Worm (Caenorhabditis elegans): ENCODE results near the gene fbxa-90.
"Not testable (repeated sequence)": the region's sequence is repeated elsewhere in the genome, so short reads cannot be mapped to it uniquely, and the experiment has no call there.

The fbxa-90 gene

DNA sequence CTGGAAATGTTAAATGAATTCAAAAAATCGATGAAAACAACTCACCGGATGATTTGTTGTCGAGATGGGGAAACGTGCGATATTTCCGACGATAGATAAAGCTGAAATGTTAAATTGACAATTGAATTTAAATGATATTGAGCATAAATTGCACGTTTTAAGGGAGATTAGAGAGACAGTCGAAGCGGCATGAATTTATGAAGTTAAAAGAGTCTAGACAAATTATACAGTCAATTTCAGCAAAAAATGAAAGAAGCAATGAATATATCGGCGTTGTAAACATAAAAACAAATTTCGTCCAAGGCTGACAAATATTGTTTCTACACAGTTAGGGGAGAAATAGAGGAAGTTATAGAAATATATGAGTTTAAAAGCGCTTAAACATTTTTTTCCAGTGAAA, 39.3 kb upstream of the fbxa-90 start, which contains the start of gene Y102A5C.36:
Gene Y102A5C.36 (minus strand): TSS at position 101 of the 400 bp plus-strand sequence.
- no peak for TF ChIP-seq unc-130 (GFP tag; optimal IDR thresholded peaks at IDR 0.05)
- no peak for TF ChIP-seq mdt-29 (GFP tag; IDR thresholded peaks at IDR 0.05)
- TF ChIP-seq lir-3 (tag; optimal IDR thresholded peaks at IDR 0.05): no peak
- no peak for TF ChIP-seq F49E8.2 (tag; optimal IDR thresholded peaks at IDR 0.05; ENCODE audit: borderline replicate concordance)

- TF ChIP-seq nhr-76 (tag; optimal IDR thresholded peaks at IDR 0.05); php-3 (GFP tag; IDR thresholded peaks at IDR 0.05); daf-16 (GFP tag; optimal IDR thresholded peaks at IDR 0.05); daf-16 (tag; optimal IDR thresholded peaks at IDR 0.05): not testable (repeated sequence)
Measured at ce11 chrV:16938731-16939130, 27.9 kb upstream of the fbxa-90 start, which contains the start of gene fbxa-148. TSS of gene fbxa-148 (plus strand) at chrV:16939031.

- TF ChIP-seq arid-1 (GFP tag; conservative IDR thresholded peaks at IDR 0.05); tra-1 (GFP tag; IDR thresholded peaks at IDR 0.05); aly-2 (tag; optimal IDR thresholded peaks at IDR 0.05): not testable (repeated sequence)
Measured at ce11 chrV:16948011-16948410, 18.6 kb upstream of the fbxa-90 start, which contains the start of gene fbxa-112. TSS of gene fbxa-112 (minus strand) at chrV:16948111.

- TF ChIP-seq zfp-3 (GFP tag; conservative IDR thresholded peaks at IDR 0.05); saeg-2 (GFP tag; IDR thresholded peaks at IDR 0.05); lir-3 (tag; optimal IDR thresholded peaks at IDR 0.05): not testable (repeated sequence)
Measured at ce11 chrV:16949609-16950008, 17.0 kb upstream of the fbxa-90 start, which contains the start of gene fbxa-111. TSS of gene fbxa-111 (minus strand) at chrV:16949709.

- TF ChIP-seq ceh-32 (tag; optimal IDR thresholded peaks at IDR 0.05; ENCODE audit: poor library complexity): no peak
Measured at ce11 chrV:16950036-16950435, 16.6 kb upstream of the fbxa-90 start.

DNA sequence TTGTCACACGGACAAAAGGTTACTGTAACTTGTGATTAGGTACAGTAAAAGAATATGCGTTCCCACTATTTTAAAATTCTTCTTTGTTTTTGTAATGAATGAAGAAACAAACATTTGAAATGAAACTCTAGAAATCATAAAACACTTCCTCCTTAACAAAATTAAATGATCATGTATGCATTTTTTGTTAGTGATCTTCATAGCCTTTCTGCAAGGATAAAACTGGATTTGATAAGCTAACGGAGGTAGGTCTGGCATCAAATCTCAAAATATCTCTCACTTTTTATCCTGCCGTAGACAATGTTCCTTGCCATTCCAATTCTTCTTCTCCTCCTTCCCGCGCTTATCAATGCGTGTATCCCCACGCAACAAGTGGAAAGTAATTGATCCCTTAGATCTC, 15.1 kb upstream of the fbxa-90 start, which contains the start of gene clec-238:
Gene clec-238 (plus strand): TSS at position 301 of the 400 bp plus-strand sequence.
- TF ChIP-seq rbr-2 (tag; optimal IDR thresholded peaks at IDR 0.05) (no peak), nhr-41 (GFP tag; IDR thresholded peaks at IDR 0.05) (no peak), nhr-28 (tag; optimal IDR thresholded peaks at IDR 0.05) (no peak), madf-5 (GFP tag; IDR thresholded peaks at IDR 0.05) (no peak), lin-29 (GFP tag; IDR thresholded peaks at IDR 0.05) (no peak), jun-1 (tag; optimal IDR thresholded peaks at IDR 0.05) (no peak), daf-8 (GFP tag; IDR thresholded peaks at IDR 0.05) (no peak), ces-1 (GFP tag; optimal IDR thresholded peaks at IDR 0.05) (no peak), egl-43 (GFP tag; IDR thresholded peaks at IDR 0.05) (no peak), hmg-1.1 (GFP tag; IDR thresholded peaks at IDR 0.05) (no peak), F49E8.2 (tag; optimal IDR thresholded peaks at IDR 0.05; ENCODE audit: borderline replicate concordance) (no peak)

DNA sequence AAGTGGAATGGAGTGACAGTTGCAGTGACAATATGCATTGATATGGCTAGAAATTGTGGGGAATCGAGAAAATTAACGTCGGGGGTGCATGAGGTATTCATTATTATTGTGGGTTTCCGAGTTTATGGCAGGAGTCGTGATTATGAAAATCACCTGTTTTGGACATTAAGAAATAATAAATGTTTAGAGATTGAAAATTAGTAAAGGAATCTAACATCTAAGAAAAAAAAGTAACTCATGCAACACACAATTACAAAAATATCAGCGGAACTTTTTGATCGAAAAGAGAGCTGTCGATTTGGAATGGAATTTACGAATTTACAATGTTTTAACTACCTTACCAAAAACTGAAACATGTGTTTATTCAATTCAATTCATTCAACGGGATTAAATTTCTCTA, 11.8 kb upstream of the fbxa-90 start, which contains the start of gene srh-206:
Gene srh-206 (minus strand): TSS at position 101 of the 400 bp plus-strand sequence.
- no peak for TF ChIP-seq ama-1 (optimal IDR thresholded peaks at IDR 0.05)
- TF ChIP-seq daf-19 (GFP tag; conservative IDR thresholded peaks at IDR 0.05): no peak
- no peak for TF ChIP-seq pha-4 (GFP tag; IDR thresholded peaks at IDR 0.05)
- TF ChIP-seq pha-4 (tag; optimal IDR thresholded peaks at IDR 0.05): no peak
- TF ChIP-seq unc-130 (GFP tag; optimal IDR thresholded peaks at IDR 0.05): no peak
- TF ChIP-seq nhr-42 (GFP tag; IDR thresholded peaks at IDR 0.05): no peak
- no peak for TF ChIP-seq nhr-11 (tag; optimal IDR thresholded peaks at IDR 0.05)
- TF ChIP-seq zfp-2 (tag; optimal IDR thresholded peaks at IDR 0.05): no peak
